Worm (Caenorhabditis elegans): ENCODE data around the gene ceh-62.

ce11 chrII:10761653-10762052 lies 43.9 kb upstream of the ceh-62 start:
- TF ChIP-seq nhr-179 (tag; optimal IDR thresholded peaks at IDR 0.05) = no peak
- TF ChIP-seq ztf-28 (GFP tag; IDR thresholded peaks at IDR 0.05) = no peak
- no peak for TF ChIP-seq B0261.1 (tag; optimal IDR thresholded peaks at IDR 0.05)
- no peak for TF ChIP-seq nhr-90 (tag; optimal IDR thresholded peaks at IDR 0.05)
- no peak for TF ChIP-seq dpl-1 (GFP tag; optimal IDR thresholded peaks at IDR 0.05)
- no peak for TF ChIP-seq madf-3 (GFP tag; IDR thresholded peaks at IDR 0.05)
- no peak for TF ChIP-seq efl-1 (GFP tag; optimal IDR thresholded peaks at IDR 0.05)
- no peak for TF ChIP-seq C17E4.6 (GFP tag; IDR thresholded peaks at IDR 0.05)
- TF ChIP-seq snpc-4 (GFP tag; optimal IDR thresholded peaks at IDR 0.05) = no peak
- no peak for TF ChIP-seq snpc-4 (tag; optimal IDR thresholded peaks at IDR 0.05)
